Fruit fly (Drosophila melanogaster) whole organism, embryonic: Measurements from ENCODE around the gene Drsl4.

Experiments used
- CG13894 ChIP-seq: fragments of 200-800 bp; sonication (Bioruptor generic); optimal IDR thresholded peaks from 3 replicates; lab custom pipeline; 2018; ENCODE audit warnings: missing biosample characterization, mild to moderate bottlenecking, missing genetic modification characterization, moderate library complexity
- CG15011 ChIP-seq: fragments of 200-800 bp; sonication (Bioruptor generic); optimal IDR thresholded peaks from 3 replicates; lab custom pipeline; 2018; ENCODE audit warnings: missing biosample characterization, mild to moderate bottlenecking, missing genetic modification characterization
- CG15514 ChIP-seq: fragments of 200-800 bp; sonication (Bioruptor generic); optimal IDR thresholded peaks from 3 replicates; lab custom pipeline; 2017; ENCODE audit warnings: missing biosample characterization, missing genetic modification characterization, mild to moderate bottlenecking, moderate library complexity, missing genetic modification reagents
- CG15601 ChIP-seq: fragments of 200-800 bp; sonication (Bioruptor generic); optimal IDR thresholded peaks from 3 replicates; lab custom pipeline; 2019; ENCODE audit warnings: missing biosample characterization, mild to moderate bottlenecking, missing genetic modification characterization, moderate library complexity
- CG17568 ChIP-seq: fragments of 200-800 bp; sonication (Bioruptor generic); optimal IDR thresholded peaks from 2 replicates; lab custom pipeline; 2018; ENCODE audit warnings: missing biosample characterization, mild to moderate bottlenecking, missing genetic modification characterization, moderate library complexity
- CG17802 ChIP-seq: fragments of 200-800 bp; sonication (Bioruptor generic); optimal IDR thresholded peaks from 2 replicates; lab custom pipeline; 2018; ENCODE audit warnings: missing biosample characterization, mild to moderate bottlenecking, missing genetic modification characterization, moderate library complexity
- CG18011 ChIP-seq: fragments of 200-800 bp; sonication (Bioruptor generic); optimal IDR thresholded peaks from 2 replicates; lab custom pipeline; 2017; ENCODE audit warnings: missing biosample characterization, missing genetic modification characterization, mild to moderate bottlenecking, moderate library complexity, missing genotype
- CG18476 ChIP-seq: fragments of 200-800 bp; sonication (Bioruptor generic); optimal IDR thresholded peaks from 2 replicates; lab custom pipeline; 2016; ENCODE audit warnings: missing biosample characterization, mild to moderate bottlenecking, missing genetic modification characterization
- CG2678 ChIP-seq: fragments of 200-800 bp; sonication (Bioruptor generic); optimal IDR thresholded peaks from 3 replicates; lab custom pipeline; 2019; ENCODE audit warnings: missing biosample characterization, mild to moderate bottlenecking, missing genetic modification characterization, moderate library complexity
- CG3847 ChIP-seq: fragments of 200-800 bp; sonication (Bioruptor generic); IDR thresholded peaks from 2 replicates; pipeline ENCODE4 v1.3.6; 2022; ENCODE audit warnings: missing biosample characterization, missing genetic modification characterization
- CG3995 ChIP-seq: fragments of 200-800 bp; sonication (Bioruptor generic); optimal IDR thresholded peaks from 3 replicates; lab custom pipeline; 2016; ENCODE audit warnings: missing biosample characterization, missing genetic modification characterization
- CG6254 ChIP-seq: fragments of 200-800 bp; sonication (Bioruptor generic); optimal IDR thresholded peaks from 3 replicates; lab custom pipeline; 2017; ENCODE audit warnings: mild to moderate bottlenecking, missing biosample characterization, missing genetic modification reagents, missing genetic modification characterization
- CG7271 ChIP-seq: fragments of 200-800 bp; sonication (Bioruptor generic); optimal IDR thresholded peaks from 2 replicates; lab custom pipeline; 2018; ENCODE audit warnings: missing biosample characterization, mild to moderate bottlenecking, missing genetic modification characterization, moderate library complexity
- CG8478 ChIP-seq: fragments of >200 bp; optimal IDR thresholded peaks from 2 replicates; lab custom pipeline; 2018
- CG9215 ChIP-seq: fragments of 200-800 bp; sonication (Bioruptor generic); IDR thresholded peaks from 2 replicates; pipeline ENCODE4 v1.3.6; 2022; ENCODE audit warnings: missing biosample characterization, missing genetic modification characterization
- CoRest ChIP-seq: fragments of 200-800 bp; sonication (Bioruptor generic); optimal IDR thresholded peaks from 3 replicates; lab custom pipeline; 2018; ENCODE audit warnings: missing biosample characterization, mild to moderate bottlenecking, missing genetic modification characterization, moderate library complexity
- Dek ChIP-seq: fragments of 200-800 bp; sonication (Bioruptor generic); optimal IDR thresholded peaks from 3 replicates; lab custom pipeline; 2019; ENCODE audit warnings: missing biosample characterization, mild to moderate bottlenecking, missing genetic modification characterization, moderate library complexity
- Dfd ChIP-seq, 2 experiments: fragments of >200 bp; optimal IDR thresholded peaks; 2 replicates each; lab custom pipeline; 2017; ENCODE audit warnings: missing biosample characterization in 2 of 2, missing genetic modification characterization in 2 of 2
- Doc2 ChIP-seq: fragments of 200-800 bp; sonication (Bioruptor generic); IDR thresholded peaks from 2 replicates; pipeline ENCODE4 v1.3.6; 2022; ENCODE audit warnings: missing biosample characterization, missing genetic modification characterization
- Doc3 ChIP-seq: fragments of 200-800 bp; sonication (Bioruptor generic); IDR thresholded peaks from 3 replicates; pipeline ENCODE4 v1.3.6; 2022; ENCODE audit warnings: missing biosample characterization, missing genetic modification characterization; ENCODE audit not compliant: partially characterized antibody
- E2f2 ChIP-seq: fragments of 200-800 bp; sonication (Bioruptor generic); IDR thresholded peaks from 2 replicates; pipeline ENCODE4 v1.3.6; 2022; ENCODE audit warnings: missing biosample characterization, missing genetic modification characterization
- Fer1 ChIP-seq: fragments of 200-800 bp; sonication (Bioruptor generic); optimal IDR thresholded peaks from 2 replicates; lab custom pipeline; 2017; ENCODE audit warnings: missing biosample characterization, mild to moderate bottlenecking, missing genetic modification characterization
- Hand ChIP-seq: fragments of 200-800 bp; sonication (Bioruptor generic); optimal IDR thresholded peaks from 2 replicates; lab custom pipeline; 2017; ENCODE audit warnings: mild to moderate bottlenecking, missing biosample characterization, missing genetic modification reagents, missing genetic modification characterization
- HmgZ ChIP-seq: fragments of 200-800 bp; sonication (Bioruptor generic); optimal IDR thresholded peaks from 2 replicates; lab custom pipeline; 2018; ENCODE audit warnings: missing biosample characterization, mild to moderate bottlenecking, missing genetic modification characterization
- Hr39 ChIP-seq: fragments of >200 bp; optimal IDR thresholded peaks from 2 replicates; lab custom pipeline; 2017
- Kr ChIP-seq: fragments of 200-800 bp; sonication (Bioruptor generic); optimal IDR thresholded peaks from 2 replicates; lab custom pipeline; 2017; ENCODE audit warnings: missing biosample characterization, mild to moderate bottlenecking, missing genetic modification characterization
- bcd ChIP-seq: fragments of 200-800 bp; sonication (Bioruptor generic); optimal IDR thresholded peaks from 2 replicates; lab custom pipeline; 2017; ENCODE audit warnings: missing biosample characterization, mild to moderate bottlenecking, missing genetic modification characterization
- cad ChIP-seq: fragments of >200 bp; optimal IDR thresholded peaks from 2 replicates; lab custom pipeline; 2017; ENCODE audit warnings: missing biosample characterization, missing genetic modification characterization
- ci ChIP-seq: fragments of 200-800 bp; sonication (Bioruptor generic); IDR thresholded peaks from 3 replicates; pipeline ENCODE4 v1.3.6; 2022; ENCODE audit warnings: missing biosample characterization, missing genetic modification characterization
- croc ChIP-seq: fragments of 200-800 bp; sonication (Bioruptor generic); conservative IDR thresholded peaks from 3 replicates; pipeline ENCODE4 v1.3.6; 2022; ENCODE audit warnings: missing biosample characterization, missing genetic modification characterization
- disco-r ChIP-seq: fragments of 200-800 bp; sonication (Bioruptor generic); optimal IDR thresholded peaks from 2 replicates; lab custom pipeline; 2016; ENCODE audit warnings: missing biosample characterization, missing genetic modification characterization
- dpn ChIP-seq, 2 experiments: fragments of 200-800 bp; sonication (Bioruptor generic); optimal IDR thresholded peaks; 3 replicates each; lab custom pipeline; 2016; ENCODE audit warnings: missing biosample characterization in 2 of 2, missing genetic modification characterization in 2 of 2
- esg ChIP-seq: fragments of 200-800 bp; sonication (Bioruptor generic); conservative IDR thresholded peaks from 2 replicates; pipeline ENCODE4 v1.3.6; 2022; ENCODE audit warnings: missing biosample characterization, missing genetic modification characterization
- ewg ChIP-seq: fragments of 200-800 bp; sonication (Bioruptor generic); optimal IDR thresholded peaks from 3 replicates; lab custom pipeline; 2017; ENCODE audit warnings: mild to moderate bottlenecking, missing biosample characterization, missing genetic modification reagents, missing genetic modification characterization
- fd64A ChIP-seq: fragments of 200-800 bp; sonication (Bioruptor generic); optimal IDR thresholded peaks from 3 replicates; lab custom pipeline; 2018; ENCODE audit warnings: missing biosample characterization, mild to moderate bottlenecking, missing genetic modification characterization
- grn ChIP-seq: fragments of 200-800 bp; sonication (Bioruptor generic); optimal IDR thresholded peaks from 3 replicates; lab custom pipeline; 2017; ENCODE audit warnings: missing biosample characterization, missing genetic modification characterization
- hkb ChIP-seq, 2 experiments: fragments of 200-800 bp in 1 of 2; fragments of >200 bp in 1 of 2; sonication (Bioruptor generic) in 1 of 2; IDR thresholded peaks in 1 of 2; optimal IDR thresholded peaks in 1 of 2; 2 replicates each; pipeline versions ENCODE4 v1.3.6 to Lab custom; 2017 to 2022; ENCODE audit warnings: missing biosample characterization in 1 of 2, missing genetic modification characterization in 1 of 2
- jing ChIP-seq: fragments of 200-800 bp; sonication (Bioruptor generic); optimal IDR thresholded peaks from 2 replicates; lab custom pipeline; 2018; ENCODE audit warnings: missing biosample characterization, mild to moderate bottlenecking, missing genetic modification characterization
- kay ChIP-seq: fragments of 200-800 bp; sonication (Bioruptor generic); optimal IDR thresholded peaks from 2 replicates; lab custom pipeline; 2016; ENCODE audit warnings: missing biosample characterization, missing genetic modification characterization
- kni ChIP-seq: fragments of 200-800 bp; sonication (Bioruptor generic); optimal IDR thresholded peaks from 3 replicates; lab custom pipeline; 2017; ENCODE audit warnings: mild to moderate bottlenecking, missing biosample characterization, missing genetic modification reagents, missing genetic modification characterization
- knrl ChIP-seq: fragments of 200-800 bp; sonication (Bioruptor generic); IDR thresholded peaks from 3 replicates; pipeline ENCODE4 v1.3.6; 2022; ENCODE audit warnings: missing biosample characterization, missing genetic modification characterization; ENCODE audit not compliant: partially characterized antibody
- lilli ChIP-seq: fragments of 200-800 bp; sonication (Bioruptor generic); optimal IDR thresholded peaks from 3 replicates; lab custom pipeline; 2016; ENCODE audit warnings: missing biosample characterization, missing genetic modification characterization
- maf-S ChIP-seq: fragments of 200-800 bp; sonication (Bioruptor generic); optimal IDR thresholded peaks from 2 replicates; lab custom pipeline; 2016; ENCODE audit warnings: missing biosample characterization, missing genetic modification characterization
- onecut ChIP-seq: fragments of 200-800 bp; sonication (Bioruptor generic); IDR thresholded peaks from 2 replicates; pipeline ENCODE4 v1.3.6; 2022; ENCODE audit warnings: missing biosample characterization, missing genetic modification characterization
- pita ChIP-seq: fragments of 200-800 bp; sonication (Bioruptor generic); optimal IDR thresholded peaks from 2 replicates; lab custom pipeline; 2017; ENCODE audit warnings: missing biosample characterization, mild to moderate bottlenecking, missing genetic modification characterization
- salm ChIP-seq: fragments of 200-800 bp; sonication (Bioruptor generic); optimal IDR thresholded peaks from 2 replicates; lab custom pipeline; 2018; ENCODE audit warnings: missing biosample characterization, mild to moderate bottlenecking, missing genetic modification characterization
- sqz ChIP-seq: fragments of 200-800 bp; sonication (Bioruptor generic); optimal IDR thresholded peaks from 3 replicates; lab custom pipeline; 2018; ENCODE audit warnings: missing biosample characterization, mild to moderate bottlenecking, missing genetic modification characterization
- trh ChIP-seq: fragments of 200-800 bp; sonication (Bioruptor generic); optimal IDR thresholded peaks from 2 replicates; lab custom pipeline; 2016; ENCODE audit warnings: missing biosample characterization, missing genetic modification characterization
- tx ChIP-seq: fragments of 200-800 bp; sonication (Bioruptor generic); optimal IDR thresholded peaks from 2 replicates; lab custom pipeline; 2016; ENCODE audit warnings: missing biosample characterization, missing genetic modification characterization
- zen2 ChIP-seq: fragments of 200-800 bp; sonication (Bioruptor generic); IDR thresholded peaks from 3 replicates; pipeline ENCODE4 v1.3.6; 2022; ENCODE audit warnings: missing biosample characterization, missing genetic modification characterization; ENCODE audit not compliant: partially characterized antibody
- zfh2 ChIP-seq: fragments of 200-800 bp; sonication (Bioruptor generic); optimal IDR thresholded peaks from 2 replicates; lab custom pipeline; 2016; ENCODE audit warnings: missing biosample characterization, missing genetic modification characterization

Gene Drsl4

DNA sequence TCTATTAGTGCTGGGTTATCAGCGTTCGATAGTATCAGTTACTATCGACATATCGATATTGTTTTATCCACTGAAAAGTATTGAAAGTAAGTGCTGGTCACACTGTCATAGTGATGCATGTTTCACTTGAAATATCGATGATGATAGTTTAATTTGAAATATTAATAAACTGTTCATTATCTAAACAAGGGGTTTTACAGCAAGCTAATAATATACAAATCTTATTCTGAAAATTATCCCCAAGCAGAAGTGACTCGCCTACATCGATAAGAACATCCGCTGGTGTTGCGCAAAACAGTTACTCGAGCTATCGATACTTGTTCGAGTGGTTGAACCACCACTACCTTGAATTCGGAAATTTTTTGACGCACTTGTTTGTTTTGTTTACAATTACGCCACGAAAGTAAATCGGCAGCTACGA is 3.8 kb downstream of the Drsl4 start, which contains the start of the genes PIG-C, CG12016 and Dpm2 (continued):
- TF ChIP-seq Dek (peak; percentile 49), CG2678 (tag; lab: Kevin White, UChicago) (no peak), dpn (GFP tag; optimal IDR thresholded peaks at IDR 0.05; lab: Kevin White, UChicago) (peak; percentile 76 to 82), CG15514 (no peak), kni (GFP tag; lab: Kevin White, UChicago) (no peak), Hand (GFP tag; lab: Kevin White, UChicago) (no peak), disco-r (GFP tag; lab: Kevin White, UChicago) (no peak), Fer1 (peak; percentile 56), CG3847 (GFP tag; lab: Robert Waterston, UW) (peak; percentile 85), knrl (GFP tag; lab: Robert Waterston, UW) (peak; percentile 98), fd64A (no peak), Doc2 (no peak), kay (GFP tag; lab: Kevin White, UChicago) (peak; percentile 62), CG3995 (GFP tag; lab: Kevin White, UChicago) (peak; percentile 94), Doc3 (peak; percentile 97), CG15601 (tag; lab: Kevin White, UChicago) (peak; percentile 69), CG15011 (GFP tag; lab: Kevin White, UChicago) (no peak), CG17568 (GFP tag; lab: Kevin White, UChicago) (no peak), cad (GFP tag; lab: Kevin White, UChicago) (no peak), hkb (optimal IDR thresholded peaks at IDR 0.05; lab: Kevin White, UChicago) (no peak), hkb (GFP tag; IDR thresholded peaks at IDR 0.05; lab: Robert Waterston, UW) (no peak), zen2 (GFP tag; lab: Robert Waterston, UW) (peak; percentile 92), CoRest (tag; lab: Kevin White, UChicago) (peak; percentile 81), Hr39 (lab: Kevin White, UChicago) (no peak), bcd (GFP tag; lab: Kevin White, UChicago) (no peak), croc (GFP tag; lab: Robert Waterston, UW) (peak; percentile 58), ci (GFP tag; lab: Robert Waterston, UW) (no peak), salm (tag; lab: Kevin White, UChicago) (peak; percentile 2), esg (GFP tag; lab: Robert Waterston, UW) (peak; percentile 68), onecut (GFP tag; lab: Robert Waterston, UW) (0 out of 2 replicates have a peak, but pooled peaks have one; percentile 7), tx (peak; percentile 70), CG8478 (lab: Kevin White, UChicago) (no peak), jing (GFP tag; lab: Kevin White, UChicago) (no peak), Kr (no peak), grn (GFP tag; lab: Kevin White, UChicago) (no peak), CG9215 (GFP tag; lab: Robert Waterston, UW) (no peak; the same call in none of the 2 replicates), CG7271 (tag; lab: Kevin White, UChicago) (no peak), maf-S (peak; percentile 66), E2f2 (GFP tag; lab: Robert Waterston, UW) (peak; percentile 56), pita (GFP tag; lab: Kevin White, UChicago) (no peak), CG6254 (GFP tag; lab: Kevin White, UChicago) (no peak), ewg (GFP tag; lab: Kevin White, UChicago) (peak; percentile 80), CG13894 (no peak), CG18011 (GFP tag; lab: Kevin White, UChicago) (peak; percentile 30), Dfd (GFP tag; optimal IDR thresholded peaks at IDR 0.05; lab: Kevin White, UChicago) (no peak), sqz (GFP tag; lab: Kevin White, UChicago) (no peak), HmgZ (tag; lab: Kevin White, UChicago) (peak; percentile 78), CG17802 (tag; lab: Kevin White, UChicago) (peak; percentile 18), lilli (GFP tag; lab: Kevin White, UChicago) (peak; percentile 89), zfh2 (GFP tag; lab: Kevin White, UChicago) (peak; percentile 83), trh (GFP tag; lab: Kevin White, UChicago) (peak; percentile 28), CG18476 (GFP tag; lab: Kevin White, UChicago) (peak; percentile 58)
